Worm (Caenorhabditis elegans) whole organism, midembryonic: ENCODE results near the gene R09A8.2.
A peak's percentile ranks its signal among the peaks of the same experiment; 100 is the strongest.
"Not testable (repeated sequence)": the region's sequence is repeated elsewhere in the genome, so short reads cannot be mapped to it uniquely, and the experiment has no call there.

ENCODE experiments used
- T22C8.4 ChIP-seq: fragments of 200-800 bp; sonication (Bioruptor generic); IDR thresholded peaks from 2 replicates; pipeline ENCODE4 v1.3.6; 2022; ENCODE audit warnings: missing genetic modification characterization, missing compliant biosample characterization
- cog-1 ChIP-seq: sonication (generic microtip); optimal IDR thresholded peaks from 2 replicates; lab custom pipeline; 2016; ENCODE audit warnings: missing genetic modification characterization, missing compliant biosample characterization
- flt-1 ChIP-seq: fragments of 200-800 bp; sonication (Bioruptor generic); IDR thresholded peaks from 2 replicates; pipeline ENCODE4 v1.3.6; 2022; ENCODE audit warnings: missing genetic modification characterization, missing compliant biosample characterization
- klf-2 ChIP-seq: fragments of 200-800 bp; sonication (Bioruptor generic); conservative IDR thresholded peaks from 2 replicates; pipeline ENCODE4 v1.3.6; 2022; ENCODE audit warnings: missing genetic modification reagents, missing genetic modification characterization, missing compliant biosample characterization
- med-1 ChIP-seq: sonication (generic microtip); optimal IDR thresholded peaks from 2 replicates; lab custom pipeline; 2017; ENCODE audit warnings: missing genetic modification characterization, mild to moderate bottlenecking, missing compliant biosample characterization, antibody characterized with exemption, missing genetic modification reagents; ENCODE audit not compliant: insufficient read depth
- ref-1 ChIP-seq: fragments of 200-800 bp; sonication (Bioruptor generic); conservative IDR thresholded peaks from 2 replicates; pipeline ENCODE4 v1.3.6; 2022; ENCODE audit warnings: missing genetic modification reagents, missing genetic modification characterization, missing compliant biosample characterization
- tab-1 ChIP-seq: fragments of 200-800 bp; sonication (Bioruptor generic); IDR thresholded peaks from 2 replicates; pipeline ENCODE4 v1.3.6; 2022; ENCODE audit warnings: missing genetic modification characterization, missing compliant biosample characterization
- ztf-23 ChIP-seq: fragments of 200-800 bp; sonication (Bioruptor generic); IDR thresholded peaks from 2 replicates; pipeline ENCODE4 v1.3.6; 2022; ENCODE audit warnings: missing genetic modification reagents, missing genetic modification characterization, missing compliant biosample characterization
- ztf-29 ChIP-seq: fragments of 200-800 bp; sonication (Bioruptor generic); IDR thresholded peaks from 2 replicates; pipeline ENCODE4 v1.3.6; 2022; ENCODE audit warnings: missing genetic modification reagents, missing genetic modification characterization, missing compliant biosample characterization

Gene R09A8.2

ce11 chrX:12603322-12603984 lies 15.8 kb upstream of the R09A8.2 start, which contains the start of the genes T24D5.6 and R09A8.9:
Gene T24D5.6, plus strand, starts transcription at chrX:12603622.
Gene R09A8.9, plus strand, starts transcription at chrX:12603934.
- TF ChIP-seq ref-1 (no peak), ztf-29 (GFP tag; lab: Robert Waterston, UW) (no peak), med-1 (GFP tag; lab: Kevin White, UChicago) (no peak), cog-1 (no peak), flt-1 (GFP tag; lab: Robert Waterston, UW) (no peak), ztf-23 (no peak), T22C8.4 (GFP tag; lab: Robert Waterston, UW) (no peak), tab-1 (GFP tag; lab: Robert Waterston, UW) (no peak), klf-2 (GFP tag; lab: Robert Waterston, UW) (no peak)

ce11 chrX:12613451-12613850 lies 5.8 kb upstream of the R09A8.2 start, which contains the start of gene R09A8.1:
Gene R09A8.1, plus strand, starts transcription at chrX:12613751.
- TF ChIP-seq ref-1; ztf-29 (GFP tag; lab: Robert Waterston, UW); med-1 (GFP tag; lab: Kevin White, UChicago): not testable (repeated sequence)

- no peak for TF ChIP-seq med-1 (GFP tag; lab: Kevin White, UChicago)
- TF ChIP-seq tab-1 (GFP tag; lab: Robert Waterston, UW) = no peak
- no peak for TF ChIP-seq cog-1
- TF ChIP-seq T22C8.4 (GFP tag; lab: Robert Waterston, UW) = no peak
- TF ChIP-seq ref-1 = no peak
- no peak for TF ChIP-seq klf-2 (GFP tag; lab: Robert Waterston, UW)
- no peak for TF ChIP-seq ztf-23
- TF ChIP-seq ztf-29 (GFP tag; lab: Robert Waterston, UW) = no peak
- TF ChIP-seq flt-1 (GFP tag; lab: Robert Waterston, UW) = no peak
Measured at ce11 chrX:12618447-12618846, 818 bp upstream of the R09A8.2 start.

- TF ChIP-seq T22C8.4 (GFP tag; lab: Robert Waterston, UW) (no peak), tab-1 (GFP tag; lab: Robert Waterston, UW) (no peak), ztf-23 (no peak), med-1 (GFP tag; lab: Kevin White, UChicago) (no peak), ztf-29 (GFP tag; lab: Robert Waterston, UW) (no peak), flt-1 (GFP tag; lab: Robert Waterston, UW) (no peak), ref-1 (no peak), klf-2 (GFP tag; lab: Robert Waterston, UW) (no peak), cog-1 (no peak)
Measured at ce11 chrX:12620310-12620709, 1.0 kb downstream of the R09A8.2 start.

ce11 chrX:12627797-12628196 lies 8.5 kb downstream of the R09A8.2 start:
- TF ChIP-seq med-1 (GFP tag; lab: Kevin White, UChicago) (no peak), ztf-23 (no peak), cog-1 (no peak), flt-1 (GFP tag; lab: Robert Waterston, UW) (no peak), ztf-29 (GFP tag; lab: Robert Waterston, UW) (no peak), klf-2 (GFP tag; lab: Robert Waterston, UW) (no peak), T22C8.4 (GFP tag; lab: Robert Waterston, UW) (no peak), tab-1 (GFP tag; lab: Robert Waterston, UW) (no peak), ref-1 (no peak)

ce11 chrX:12629257-12629656 lies 10.0 kb downstream of the R09A8.2 start:
- TF ChIP-seq tab-1 (GFP tag; lab: Robert Waterston, UW) (0 out of 2 replicates have a peak, but pooled peaks have one; percentile 58), klf-2 (GFP tag; lab: Robert Waterston, UW) (no peak)

- TF ChIP-seq T22C8.4 (GFP tag; lab: Robert Waterston, UW) = no peak
- no peak for TF ChIP-seq flt-1 (GFP tag; lab: Robert Waterston, UW)
- no peak for TF ChIP-seq med-1 (GFP tag; lab: Kevin White, UChicago)
- no peak for TF ChIP-seq cog-1
- no peak for TF ChIP-seq ztf-29 (GFP tag; lab: Robert Waterston, UW)
- TF ChIP-seq ztf-23 = no peak
- no peak for TF ChIP-seq klf-2 (GFP tag; lab: Robert Waterston, UW)
- TF ChIP-seq ref-1 = no peak
- TF ChIP-seq tab-1 (GFP tag; lab: Robert Waterston, UW) = no peak
Measured at ce11 chrX:12630005-12630404, 10.7 kb downstream of the R09A8.2 start.

- TF ChIP-seq T22C8.4 (GFP tag; lab: Robert Waterston, UW) (no peak), tab-1 (GFP tag; lab: Robert Waterston, UW) (0 out of 2 replicates have a peak, but pooled peaks have one; percentile 10)
Measured at ce11 chrX:12630556-12630955, 11.3 kb downstream of the R09A8.2 start.

ce11 chrX:12631446-12631845 lies 12.2 kb downstream of the R09A8.2 start:
- TF ChIP-seq tab-1 (GFP tag; lab: Robert Waterston, UW) (no peak), med-1 (GFP tag; lab: Kevin White, UChicago) (no peak), T22C8.4 (GFP tag; lab: Robert Waterston, UW) (no peak), cog-1 (no peak), ref-1 (no peak), ztf-29 (GFP tag; lab: Robert Waterston, UW) (no peak), flt-1 (GFP tag; lab: Robert Waterston, UW) (no peak), klf-2 (GFP tag; lab: Robert Waterston, UW) (no peak), ztf-23 (no peak)

ce11 chrX:12632657-12633056 lies 13.4 kb downstream of the R09A8.2 start:
- TF ChIP-seq cog-1 = no peak
